Worm (Caenorhabditis elegans) whole organism, L2 larva: ENCODE measurements around the gene zig-5.
"Not testable (repeated sequence)": the region's sequence is repeated elsewhere in the genome, so short reads cannot be mapped to it uniquely, and the experiment has no call there.

Experiments used
- blmp-1 ChIP-seq: sonication (generic microtip); optimal IDR thresholded peaks from 2 replicates; lab custom pipeline; 2017; ENCODE audit warnings: missing genetic modification characterization, mild to moderate bottlenecking, missing compliant biosample characterization, antibody characterized with exemption, moderate library complexity; ENCODE audit not compliant: insufficient read depth
- gmeb-1 ChIP-seq: fragments of 150-350 bp; optimal IDR thresholded peaks from 2 replicates; lab custom pipeline; 2014; ENCODE audit warnings: missing biosample characterization, missing genetic modification characterization
- nhr-129 ChIP-seq: fragments of 150-350 bp; optimal IDR thresholded peaks from 2 replicates; lab custom pipeline; 2014; ENCODE audit warnings: missing biosample characterization, missing genetic modification characterization
- skn-1 ChIP-seq: sonication (generic microtip); optimal IDR thresholded peaks from 2 replicates; lab custom pipeline; 2017; ENCODE audit warnings: missing biosample characterization, missing genetic modification characterization
- unc-62 ChIP-seq: fragments of 150-350 bp; optimal IDR thresholded peaks from 2 replicates; lab custom pipeline; 2014; ENCODE audit warnings: missing biosample characterization, missing genetic modification reagents, missing genetic modification characterization
- ztf-11 ChIP-seq: sonication (generic microtip); optimal IDR thresholded peaks from 2 replicates; lab custom pipeline; 2017; ENCODE audit warnings: missing biosample characterization, missing genetic modification characterization
- ztf-4 ChIP-seq: fragments of 150-350 bp; optimal IDR thresholded peaks from 2 replicates; lab custom pipeline; 2014; ENCODE audit warnings: missing biosample characterization, missing genetic modification characterization

DNA sequence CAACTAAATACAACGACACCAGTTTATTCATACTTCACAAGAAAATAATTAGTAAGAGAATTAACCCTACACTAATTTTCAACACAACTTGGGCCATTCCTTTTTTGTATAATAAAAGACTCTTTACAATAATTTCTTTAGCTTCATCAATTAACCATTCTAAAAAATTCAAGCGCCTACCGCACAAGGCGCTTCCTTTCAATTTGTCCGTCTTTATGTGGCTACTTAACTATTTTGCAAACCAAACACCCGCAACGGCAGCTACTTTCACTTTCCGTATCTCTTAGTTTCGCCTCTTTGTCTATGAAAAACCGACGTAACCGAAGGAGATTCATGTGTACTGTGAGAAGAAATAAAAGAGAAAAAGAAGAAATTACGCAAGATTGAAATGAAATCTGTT, 33.1 kb upstream of the zig-5 start:
- not testable (repeated sequence) for TF ChIP-seq unc-62 (GFP tag; lab: Kevin White, UChicago); ztf-4 (tag; lab: Kevin White, UChicago); nhr-129 (tag; lab: Kevin White, UChicago); ztf-11; skn-1; gmeb-1 (tag; lab: Kevin White, UChicago)
- peak; percentile 16 for TF ChIP-seq blmp-1 (tag; lab: Kevin White, UChicago)
